Fruit fly (Drosophila melanogaster): ENCODE measurements around the gene ppk24.

dm6 chr3R:31225043-31225681, 40.4 kb upstream of the ppk24 start:
- no peak for TF ChIP-seq h (optimal IDR thresholded peaks at IDR 0.05)
- TF ChIP-seq psq (optimal IDR thresholded peaks at IDR 0.05) = no peak
- no peak for TF ChIP-seq Sin3A (optimal IDR thresholded peaks at IDR 0.05)
- TF ChIP-seq Myc (optimal IDR thresholded peaks at IDR 0.05) = no peak
